Worm (Caenorhabditis elegans) whole organism, mixed stage, embryonic: Measurements from ENCODE around the gene mig-38.

ENCODE experiments used
- blmp-1 ChIP-seq: fragments of 150-350 bp; optimal IDR thresholded peaks from 2 replicates; lab custom pipeline; 2014; ENCODE audit warnings: missing biosample characterization, missing genetic modification characterization
- ceh-39 ChIP-seq: fragments of 150-350 bp; optimal IDR thresholded peaks from 2 replicates; lab custom pipeline; 2014; ENCODE audit warnings: missing biosample characterization, missing genetic modification characterization
- ceh-43 ChIP-seq: fragments of 200-800 bp; sonication (Bioruptor generic); optimal IDR thresholded peaks from 2 replicates; lab custom pipeline; 2018; ENCODE audit warnings: mild to moderate bottlenecking, missing genetic modification characterization, moderate library complexity, missing compliant biosample characterization
- elt-1 ChIP-seq: sonication (generic microtip); optimal IDR thresholded peaks from 2 replicates; lab custom pipeline; 2017; ENCODE audit warnings: missing genetic modification characterization, mild to moderate bottlenecking, missing compliant biosample characterization, antibody characterized with exemption, moderate library complexity, borderline replicate concordance; ENCODE audit not compliant: insufficient read depth
- elt-3 ChIP-seq: fragments of 150-350 bp; optimal IDR thresholded peaks from 2 replicates; lab custom pipeline; 2014; ENCODE audit warnings: missing biosample characterization, missing genetic modification characterization
- lin-13 ChIP-seq: fragments of 150-350 bp; optimal IDR thresholded peaks from 2 replicates; lab custom pipeline; 2014; ENCODE audit warnings: missing biosample characterization, missing genetic modification characterization
- mep-1 ChIP-seq: fragments of 150-350 bp; optimal IDR thresholded peaks from 2 replicates; lab custom pipeline; 2017; ENCODE audit warnings: missing biosample characterization, missing genetic modification reagents, missing genetic modification characterization, inconsistent platforms
- nhr-12 ChIP-seq: fragments of 150-350 bp; optimal IDR thresholded peaks from 2 replicates; lab custom pipeline; 2014; ENCODE audit warnings: missing biosample characterization, missing genetic modification characterization
- nhr-237 ChIP-seq: fragments of 150-350 bp; optimal IDR thresholded peaks from 2 replicates; lab custom pipeline; 2014; ENCODE audit warnings: missing biosample characterization, missing genetic modification characterization
- snpc-4 ChIP-seq: fragments of 150-350 bp; optimal IDR thresholded peaks from 2 replicates; lab custom pipeline; 2014; ENCODE audit warnings: missing biosample characterization, missing genetic modification characterization
- tbx-8 ChIP-seq: fragments of 200-800 bp; sonication (Bioruptor generic); optimal IDR thresholded peaks from 2 replicates; lab custom pipeline; 2018; ENCODE audit warnings: mild to moderate bottlenecking, missing genetic modification characterization, moderate library complexity, missing compliant biosample characterization

- no peak for TF ChIP-seq snpc-4 (tag; lab: Kevin White, UChicago)
- TF ChIP-seq mep-1 (tag; lab: Kevin White, UChicago): no peak
- TF ChIP-seq nhr-237 (tag; lab: Kevin White, UChicago): no peak
- no peak for TF ChIP-seq tbx-8 (GFP tag; lab: Kevin White, UChicago)
- no peak for TF ChIP-seq elt-3 (tag; lab: Kevin White, UChicago)
- no peak for TF ChIP-seq nhr-12 (tag; lab: Kevin White, UChicago)
- no peak for TF ChIP-seq ceh-39 (tag; lab: Kevin White, UChicago)
- no peak for TF ChIP-seq ceh-43 (GFP tag; lab: Kevin White, UChicago)
- no peak for TF ChIP-seq elt-1 (tag; lab: Kevin White, UChicago)
- TF ChIP-seq lin-13 (tag; lab: Kevin White, UChicago): no peak
- no peak for TF ChIP-seq blmp-1 (tag; lab: Kevin White, UChicago)
These were observed 1.9 kb upstream of the mig-38 start, which contains the start of gene spe-36 for ce11 chrIV:11592165-11592564.
